Worm (Caenorhabditis elegans): Measurements from ENCODE around the gene T04H1.5.

DNA sequence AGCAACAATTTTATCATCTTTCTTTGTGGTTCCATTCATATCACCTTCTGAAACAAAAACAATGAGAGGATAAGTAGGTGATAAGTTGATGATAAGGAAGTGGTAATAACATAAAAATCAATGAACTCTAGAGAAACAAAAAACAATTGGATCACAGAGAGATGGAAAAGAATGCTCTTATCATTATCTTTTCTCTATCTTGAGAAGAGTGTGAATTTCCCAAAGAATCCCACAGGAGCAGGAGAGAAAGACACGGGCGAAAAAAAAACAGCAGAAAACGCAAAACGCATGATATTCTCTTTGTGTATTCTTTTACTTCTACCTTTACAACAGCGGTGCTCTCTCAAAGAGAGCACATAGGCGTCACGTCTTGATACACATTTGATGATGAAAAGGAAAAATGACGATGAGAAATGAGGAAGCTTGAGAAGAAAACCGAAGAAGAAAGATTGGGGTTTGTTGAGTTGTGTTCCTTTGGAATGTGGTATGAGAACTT lies 18.2 kb downstream of the T04H1.5 start, which contains the start of gene twk-24:
- TF ChIP-seq nhr-43 (tag; optimal IDR thresholded peaks at IDR 0.05; ENCODE audit: poor library complexity, severe bottlenecking) (no peak), daf-12 (tag; optimal IDR thresholded peaks at IDR 0.05) (no peak), aly-2 (tag; optimal IDR thresholded peaks at IDR 0.05) (no peak), ztf-11 (tag; optimal IDR thresholded peaks at IDR 0.05) (no peak)
